Fruit fly (Drosophila melanogaster): ENCODE results near the gene CG14147.

DNA sequence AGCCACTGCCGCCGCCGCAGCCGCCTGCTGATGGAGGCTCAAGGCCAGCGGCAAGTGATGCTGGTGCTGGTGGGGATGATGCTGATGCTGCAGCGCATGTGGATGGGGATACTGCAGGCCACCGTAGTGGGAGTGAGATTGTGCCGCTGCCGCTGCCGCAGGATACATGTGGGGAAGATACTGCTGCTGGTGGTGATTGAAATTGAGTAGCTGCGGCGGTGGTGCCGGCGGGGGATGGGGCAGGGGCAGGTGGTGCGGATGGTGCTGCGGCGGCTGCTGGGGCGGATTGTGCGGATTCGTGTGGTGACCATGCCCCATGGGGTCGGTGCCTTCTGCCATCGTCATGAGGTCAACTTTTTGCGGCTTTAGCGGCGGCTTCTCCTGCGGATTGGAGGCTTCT, 12.1 kb downstream of the CG14147 start:
- TF ChIP-seq CG14711 (tag; optimal IDR thresholded peaks at IDR 0.05): no peak
- TF ChIP-seq CG7045 (GFP tag; optimal IDR thresholded peaks at IDR 0.05): no peak
- no peak for TF ChIP-seq Clk (GFP tag; optimal IDR thresholded peaks at IDR 0.05)
- no peak for TF ChIP-seq cnc (optimal IDR thresholded peaks at IDR 0.05)
- no peak for TF ChIP-seq Crg-1 (GFP tag; optimal IDR thresholded peaks at IDR 0.05)
- TF ChIP-seq CG7101 (tag; optimal IDR thresholded peaks at IDR 0.05): no peak
- TF ChIP-seq CG12768 (GFP tag; optimal IDR thresholded peaks at IDR 0.05): no peak
- no peak for TF ChIP-seq Hr96 (GFP tag; optimal IDR thresholded peaks at IDR 0.05)
